Worm (Caenorhabditis elegans) whole organism, L3 larva: ENCODE results near the gene Y25C1A.2.

Experiments used
- ceh-28 ChIP-seq: fragments of 150-350 bp; optimal IDR thresholded peaks from 2 replicates; lab custom pipeline; 2014; ENCODE audit warnings: missing biosample characterization, missing genetic modification reagents, missing genetic modification characterization
- nhr-12 ChIP-seq: fragments of 150-350 bp; optimal IDR thresholded peaks from 2 replicates; lab custom pipeline; 2014; ENCODE audit warnings: missing biosample characterization, missing genetic modification characterization
- ztf-11 ChIP-seq: fragments of 150-350 bp; optimal IDR thresholded peaks from 2 replicates; lab custom pipeline; 2014; ENCODE audit warnings: missing biosample characterization, missing genetic modification characterization

- TF ChIP-seq ztf-11 (no peak), ceh-28 (no peak), nhr-12 (tag; lab: Kevin White, UChicago) (no peak)
Measured at ce11 chrII:3091268-3091667, 21.1 kb upstream of the Y25C1A.2 start, which contains the start of gene srg-21.
